Worm (Caenorhabditis elegans) whole organism, L1 larva: ENCODE data around the gene ndx-3.

ENCODE experiments used
- C16A3.4 ChIP-seq: fragments of 150-350 bp; optimal IDR thresholded peaks from 2 replicates; lab custom pipeline; 2014; ENCODE audit warnings: missing biosample characterization, missing genetic modification characterization
- C34B4.2 ChIP-seq: sonication (generic microtip); optimal IDR thresholded peaks from 2 replicates; lab custom pipeline; 2017; ENCODE audit warnings: mild to moderate bottlenecking, missing genetic modification characterization, missing compliant biosample characterization
- Y116A8C.19 ChIP-seq: sonication (generic microtip); optimal IDR thresholded peaks from 2 replicates; lab custom pipeline; 2016; ENCODE audit warnings: missing compliant biosample characterization, missing genetic modification characterization, borderline replicate concordance
- aha-1 ChIP-seq: fragments of 150-350 bp; optimal IDR thresholded peaks from 2 replicates; lab custom pipeline; 2014; ENCODE audit warnings: missing biosample characterization, missing genetic modification characterization
- ama-1 ChIP-seq: fragments of 150-350 bp; optimal IDR thresholded peaks from 2 replicates; lab custom pipeline; 2014
- blmp-1 ChIP-seq: fragments of 150-350 bp; optimal IDR thresholded peaks from 2 replicates; lab custom pipeline; 2014; ENCODE audit warnings: missing biosample characterization, missing genetic modification characterization
- ceh-63 ChIP-seq: fragments of 200-800 bp; sonication (Bioruptor generic); optimal IDR thresholded peaks from 2 replicates; lab custom pipeline; 2018; ENCODE audit warnings: mild to moderate bottlenecking, missing genetic modification characterization, missing compliant biosample characterization
- ceh-8 ChIP-seq: fragments of 200-800 bp; sonication (Bioruptor generic); optimal IDR thresholded peaks from 2 replicates; lab custom pipeline; 2018; ENCODE audit warnings: mild to moderate bottlenecking, missing genetic modification characterization, moderate library complexity, missing compliant biosample characterization
- dpl-1 ChIP-seq, 3 experiments: fragments of 150-350 bp in 2 of 3; sonication (generic microtip) in 1 of 3; optimal IDR thresholded peaks; 2 replicates each; lab custom pipeline; 2014 to 2017; ENCODE audit warnings: missing biosample characterization in 3 of 3, missing genetic modification characterization in 3 of 3, missing genetic modification reagents in 3 of 3
- dsc-1 ChIP-seq: sonication (generic microtip); optimal IDR thresholded peaks from 2 replicates; lab custom pipeline; 2016; ENCODE audit warnings: mild to moderate bottlenecking, missing genetic modification characterization, missing compliant biosample characterization
- efl-1 ChIP-seq, 4 experiments: fragments of 150-350 bp; optimal IDR thresholded peaks in 3 of 4; peaks in 1 of 4; 1 replicate in 1 of 4; 2 replicates in 3 of 4; lab custom pipeline; 2014; ENCODE audit warnings: missing biosample characterization in 2 of 4, missing genetic modification characterization in 2 of 4, missing genetic modification reagents in 2 of 4
- elt-2 ChIP-seq: sonication (generic microtip); optimal IDR thresholded peaks from 2 replicates; lab custom pipeline; 2016; ENCODE audit warnings: missing genetic modification characterization, mild to moderate bottlenecking, inconsistent platforms, missing compliant biosample characterization, missing genetic modification reagents
- elt-3 ChIP-seq, 6 experiments: fragments of 150-350 bp in 1 of 6; sonication (generic microtip); optimal IDR thresholded peaks; 2 replicates each; lab custom pipeline; 2017 to 2018; ENCODE audit warnings: missing biosample characterization in 6 of 6, missing genetic modification characterization in 6 of 6, inconsistent platforms in 1 of 6
- fos-1 ChIP-seq: fragments of 150-350 bp; optimal IDR thresholded peaks from 2 replicates; lab custom pipeline; 2014; ENCODE audit warnings: missing biosample characterization, missing genetic modification characterization
- hlh-17 ChIP-seq: fragments of 200-800 bp; sonication (Bioruptor generic); optimal IDR thresholded peaks from 2 replicates; lab custom pipeline; 2018; ENCODE audit warnings: missing genetic modification characterization, mild to moderate bottlenecking, missing compliant biosample characterization, moderate library complexity, borderline replicate concordance
- hlh-4 ChIP-seq: sonication (generic microtip); optimal IDR thresholded peaks from 2 replicates; lab custom pipeline; 2016; ENCODE audit warnings: mild to moderate bottlenecking, missing genetic modification characterization, missing compliant biosample characterization
- hpl-2 ChIP-seq: fragments of 150-350 bp; optimal IDR thresholded peaks from 2 replicates; lab custom pipeline; 2014; ENCODE audit warnings: missing biosample characterization, missing genetic modification reagents, missing genetic modification characterization
- irx-1 ChIP-seq: sonication (generic microtip); optimal IDR thresholded peaks from 2 replicates; lab custom pipeline; 2016; ENCODE audit warnings: missing genetic modification characterization, missing compliant biosample characterization
- jun-1 ChIP-seq: fragments of 150-350 bp; optimal IDR thresholded peaks from 2 replicates; lab custom pipeline; 2014; ENCODE audit warnings: missing biosample characterization, missing genetic modification reagents, missing genetic modification characterization
- lin-14 ChIP-seq: fragments of 200-800 bp; sonication (Bioruptor generic); optimal IDR thresholded peaks from 2 replicates; lab custom pipeline; 2018; ENCODE audit warnings: mild to moderate bottlenecking, missing genetic modification characterization, moderate library complexity, missing compliant biosample characterization
- lin-15B ChIP-seq: fragments of 150-350 bp; sonication (generic microtip); optimal IDR thresholded peaks from 3 replicates; lab custom pipeline; 2014; ENCODE audit warnings: missing biosample characterization, missing genetic modification characterization
- lin-35 ChIP-seq, 2 experiments: fragments of 150-350 bp; optimal IDR thresholded peaks; 2 replicates each; lab custom pipeline; 2014; ENCODE audit warnings: missing biosample characterization in 2 of 2, missing genetic modification characterization in 2 of 2, missing genetic modification reagents in 2 of 2
- lin-39 ChIP-seq: fragments of 150-350 bp; optimal IDR thresholded peaks from 2 replicates; lab custom pipeline; 2014; ENCODE audit warnings: missing biosample characterization, missing genetic modification reagents, missing genetic modification characterization
- mef-2 ChIP-seq: fragments of 150-350 bp; optimal IDR thresholded peaks from 2 replicates; lab custom pipeline; 2014; ENCODE audit warnings: missing biosample characterization, missing genetic modification characterization
- mep-1 ChIP-seq: fragments of 150-350 bp; optimal IDR thresholded peaks from 2 replicates; lab custom pipeline; 2014; ENCODE audit warnings: missing biosample characterization, missing genetic modification characterization
- nhr-11 ChIP-seq: fragments of 150-350 bp; optimal IDR thresholded peaks from 2 replicates; lab custom pipeline; 2014; ENCODE audit warnings: missing biosample characterization, missing genetic modification characterization
- nhr-19 ChIP-seq: fragments of 200-800 bp; sonication (Bioruptor generic); conservative IDR thresholded peaks from 2 replicates; pipeline ENCODE4 v1.3.6; 2022; ENCODE audit warnings: missing genetic modification characterization, missing compliant biosample characterization
- nhr-20 ChIP-seq: sonication (generic microtip); optimal IDR thresholded peaks from 2 replicates; lab custom pipeline; 2016; ENCODE audit warnings: mild to moderate bottlenecking, missing genetic modification characterization, missing compliant biosample characterization
- nhr-28 ChIP-seq: fragments of 150-350 bp; optimal IDR thresholded peaks from 2 replicates; lab custom pipeline; 2014; ENCODE audit warnings: missing biosample characterization, missing genetic modification characterization
- nhr-47 ChIP-seq: sonication (generic microtip); optimal IDR thresholded peaks from 2 replicates; lab custom pipeline; 2016; ENCODE audit warnings: mild to moderate bottlenecking, missing genetic modification characterization, moderate library complexity, missing compliant biosample characterization
- nhr-71 ChIP-seq: sonication (generic microtip); optimal IDR thresholded peaks from 2 replicates; lab custom pipeline; 2016; ENCODE audit warnings: mild to moderate bottlenecking, missing genetic modification characterization, moderate library complexity, missing compliant biosample characterization
- nhr-84 ChIP-seq: sonication (generic microtip); optimal IDR thresholded peaks from 2 replicates; lab custom pipeline; 2017; ENCODE audit warnings: missing biosample characterization, missing genetic modification characterization
- nhr-85 ChIP-seq: sonication (generic microtip); peaks from one replicate; lab custom pipeline; 2016; ENCODE audit warnings: missing genetic modification characterization, inconsistent platforms, missing compliant biosample characterization
- pag-3 ChIP-seq: sonication (generic microtip); optimal IDR thresholded peaks from 2 replicates; lab custom pipeline; 2017; ENCODE audit warnings: missing genetic modification characterization, mild to moderate bottlenecking, missing compliant biosample characterization, antibody characterized with exemption, borderline replicate concordance; ENCODE audit not compliant: insufficient read depth
- pqm-1 ChIP-seq: sonication (generic microtip); optimal IDR thresholded peaks from 3 replicates; lab custom pipeline; 2017; ENCODE audit warnings: missing biosample characterization, missing genetic modification characterization
- rnt-1 ChIP-seq: sonication (generic microtip); optimal IDR thresholded peaks from 2 replicates; lab custom pipeline; 2016; ENCODE audit warnings: mild to moderate bottlenecking, missing genetic modification characterization, moderate library complexity, missing compliant biosample characterization
- skn-1 ChIP-seq: fragments of 150-350 bp; optimal IDR thresholded peaks from 2 replicates; lab custom pipeline; 2014; ENCODE audit warnings: missing biosample characterization, missing genetic modification characterization
- snu-23 ChIP-seq: sonication (generic microtip); optimal IDR thresholded peaks from 2 replicates; lab custom pipeline; 2016; ENCODE audit warnings: missing genetic modification characterization, missing compliant biosample characterization
- sox-4 ChIP-seq: sonication (generic microtip); optimal IDR thresholded peaks from 2 replicates; lab custom pipeline; 2016; ENCODE audit warnings: missing genetic modification characterization, missing compliant biosample characterization
- sptf-1 ChIP-seq: fragments of 150-350 bp; optimal IDR thresholded peaks from 2 replicates; lab custom pipeline; 2014; ENCODE audit warnings: missing biosample characterization, missing genetic modification characterization
- tbx-2 ChIP-seq: sonication (generic microtip); optimal IDR thresholded peaks from 2 replicates; lab custom pipeline; 2016; ENCODE audit warnings: missing genetic modification characterization, missing compliant biosample characterization
- unc-130 ChIP-seq: fragments of 150-350 bp; optimal IDR thresholded peaks from 2 replicates; lab custom pipeline; 2017; ENCODE audit warnings: missing biosample characterization, missing genetic modification characterization, inconsistent platforms
- unc-86 ChIP-seq: sonication (generic microtip); optimal IDR thresholded peaks from 2 replicates; lab custom pipeline; 2016; ENCODE audit warnings: missing genetic modification characterization, missing compliant biosample characterization
- unc-98 ChIP-seq: fragments of 200-800 bp; sonication (Bioruptor generic); IDR thresholded peaks from 2 replicates; pipeline ENCODE4 v1.3.6; 2022; ENCODE audit warnings: missing genetic modification characterization, missing compliant biosample characterization
- zip-4 ChIP-seq: fragments of 200-800 bp; sonication (Bioruptor generic); optimal IDR thresholded peaks from 2 replicates; lab custom pipeline; 2018; ENCODE audit warnings: mild to moderate bottlenecking, missing genetic modification characterization, moderate library complexity, missing compliant biosample characterization
- ztf-4 ChIP-seq: fragments of 150-350 bp; optimal IDR thresholded peaks from 2 replicates; lab custom pipeline; 2014; ENCODE audit warnings: missing biosample characterization, missing genetic modification characterization

ndx-3 gene

DNA sequence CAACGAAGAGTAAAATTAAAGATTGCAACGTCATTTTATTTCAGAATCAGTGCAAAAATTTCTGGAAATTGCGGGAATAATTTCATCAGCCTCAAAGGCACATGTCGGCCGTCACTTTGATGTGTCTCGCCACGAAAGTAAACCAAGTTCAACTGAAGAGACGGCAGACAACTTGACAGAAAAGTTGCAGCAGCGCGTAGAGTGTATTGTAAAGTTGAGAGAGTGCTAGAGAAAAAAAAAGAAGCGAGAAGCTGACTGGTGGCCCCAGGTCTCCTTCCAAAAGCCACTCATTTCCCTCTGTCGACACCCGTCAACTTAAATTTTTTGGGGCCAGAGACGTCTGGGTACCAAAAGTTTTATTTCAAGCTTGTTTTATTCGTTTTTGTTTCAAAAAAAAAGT, 49.1 kb upstream of the ndx-3 start (continued):
- TF ChIP-seq ceh-8 (no peak), nhr-85 (no peak), pqm-1 (tag; lab: Kevin White, UChicago) (no peak), C34B4.2 (tag; lab: Kevin White, UChicago) (no peak), irx-1 (tag; lab: Kevin White, UChicago) (no peak), ceh-63 (no peak), dsc-1 (tag; lab: Kevin White, UChicago) (peak; percentile 56), nhr-19 (GFP tag; lab: Robert Waterston, UW) (peak; percentile 61), ama-1 (no peak), nhr-47 (tag; lab: Kevin White, UChicago) (peak; percentile 68), skn-1 (tag; lab: Kevin White, UChicago) (peak; percentile 85), sox-4 (tag; lab: Kevin White, UChicago) (no peak), unc-86 (tag; lab: Kevin White, UChicago) (peak; percentile 40), nhr-84 (tag; lab: Kevin White, UChicago) (no peak), ztf-4 (peak; percentile 32), hpl-2 (GFP tag; lab: Kevin White, UChicago) (no peak), pag-3 (no peak), dpl-1 (GFP tag; optimal IDR thresholded peaks at IDR 0.05; lab: Kevin White, UChicago) (peak; percentile 38 to 74 (median 70)), unc-130 (tag; lab: Kevin White, UChicago) (no peak), mep-1 (tag; lab: Kevin White, UChicago) (peak; percentile 85), jun-1 (tag; lab: Kevin White, UChicago) (peak; percentile 56), sptf-1 (tag; lab: Kevin White, UChicago) (no peak), elt-3 (tag; optimal IDR thresholded peaks at IDR 0.05; lab: Kevin White, UChicago) (peak in 1 of 6 experiments; percentile 24), tbx-2 (tag; lab: Kevin White, UChicago) (peak; percentile 67), fos-1 (tag; lab: Kevin White, UChicago) (peak; percentile 41), nhr-20 (peak; percentile 80), hlh-17 (GFP tag; lab: Kevin White, UChicago) (no peak), efl-1 (optimal IDR thresholded peaks at IDR 0.05; lab: Kevin White, UChicago) (peak; percentile 80 to 89), efl-1 (GFP tag; optimal IDR thresholded peaks at IDR 0.05 in 1 of 2; lab: Kevin White, UChicago) (peak; percentile 66 to 95), lin-14 (GFP tag; lab: Kevin White, UChicago) (peak; percentile 87), lin-39 (tag; lab: Kevin White, UChicago) (no peak), hlh-4 (tag; lab: Kevin White, UChicago) (no peak), unc-98 (GFP tag; lab: Robert Waterston, UW) (no peak), nhr-28 (tag; lab: Kevin White, UChicago) (no peak), aha-1 (tag; lab: Kevin White, UChicago) (no peak), Y116A8C.19 (tag; lab: Kevin White, UChicago) (no peak), zip-4 (GFP tag; lab: Kevin White, UChicago) (no peak), rnt-1 (peak; percentile 87), lin-15B (peak; percentile 34), lin-35 (GFP tag; optimal IDR thresholded peaks at IDR 0.05; lab: Kevin White, UChicago) (peak; percentile 77 to 81), nhr-11 (tag; lab: Kevin White, UChicago) (no peak), nhr-71 (peak; percentile 80), blmp-1 (tag; lab: Kevin White, UChicago) (peak; percentile 48), C16A3.4 (tag; lab: Kevin White, UChicago) (peak; percentile 51), mef-2 (tag; lab: Kevin White, UChicago) (no peak), snu-23 (peak; percentile 77), elt-2 (tag; lab: Kevin White, UChicago) (peak; percentile 23)
